Worm (Caenorhabditis elegans): ENCODE data around the gene T04C12.33.

DNA sequence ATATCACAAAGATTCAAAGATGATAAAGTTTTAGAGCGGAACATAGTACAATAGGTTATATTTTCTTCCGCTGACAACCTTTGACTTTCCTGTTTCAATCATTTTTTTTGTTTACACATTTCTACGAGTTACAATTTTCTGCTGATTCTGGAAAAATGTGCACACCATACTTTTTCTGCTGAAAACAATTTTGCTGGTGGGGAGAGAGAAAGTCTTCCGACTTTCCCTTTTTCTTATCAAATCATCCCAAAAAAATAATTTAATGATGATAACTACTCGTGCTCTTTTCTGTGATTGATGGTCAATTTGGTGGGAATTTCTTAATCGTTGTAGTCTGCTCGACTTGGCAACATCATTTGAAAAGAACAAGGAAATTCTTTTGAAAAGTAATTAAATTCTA, 44.4 kb upstream of the T04C12.33 start:
- TF ChIP-seq fkh-10 (GFP tag; optimal IDR thresholded peaks at IDR 0.05) (no peak), pqm-1 (tag; optimal IDR thresholded peaks at IDR 0.05) (peak; percentile 24), elt-1 (tag; optimal IDR thresholded peaks at IDR 0.05) (no peak), ama-1 (optimal IDR thresholded peaks at IDR 0.05) (no peak), tbx-2 (tag; optimal IDR thresholded peaks at IDR 0.05) (no peak), egl-27 (tag; optimal IDR thresholded peaks at IDR 0.05) (no peak), ceh-28 (tag; optimal IDR thresholded peaks at IDR 0.05) (no peak), nhr-77 (tag; optimal IDR thresholded peaks at IDR 0.05) (no peak), ztf-4 (tag; optimal IDR thresholded peaks at IDR 0.05) (no peak), sea-2 (GFP tag; optimal IDR thresholded peaks at IDR 0.05) (no peak), aly-2 (tag; optimal IDR thresholded peaks at IDR 0.05) (no peak), nhr-76 (tag; optimal IDR thresholded peaks at IDR 0.05) (no peak)

Measured in whole organism, L3 larva.